Fruit fly (Drosophila melanogaster): ENCODE data around the gene Ncoa6.

DNA sequence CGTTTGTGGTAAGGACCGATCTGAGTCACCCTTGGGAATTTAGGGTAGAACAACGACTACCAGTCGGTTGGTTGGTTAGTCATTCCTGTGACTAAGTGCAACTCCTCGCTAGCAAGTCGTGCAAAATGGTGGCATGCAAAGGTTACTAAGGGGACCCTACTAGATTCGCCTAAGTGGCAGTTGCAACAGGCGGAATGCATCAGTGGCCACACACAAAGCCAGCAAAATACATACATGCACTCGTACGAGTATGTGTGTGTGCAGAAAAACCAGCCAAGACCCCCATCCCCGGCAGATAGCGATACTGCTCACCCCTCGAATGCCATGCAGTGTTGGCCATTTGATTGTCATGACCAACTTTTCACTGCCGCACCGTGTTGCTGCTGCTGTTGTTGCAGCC, 41.7 kb downstream of the Ncoa6 start:
- no peak for TF ChIP-seq gcm2 (GFP tag; optimal IDR thresholded peaks at IDR 0.05)
- TF ChIP-seq ase (GFP tag; IDR thresholded peaks at IDR 0.05) = no peak
- no peak for TF ChIP-seq Sox100B (GFP tag; optimal IDR thresholded peaks at IDR 0.05)
- no peak for TF ChIP-seq CG17568 (GFP tag; optimal IDR thresholded peaks at IDR 0.05)
- TF ChIP-seq CTCF (GFP tag; optimal IDR thresholded peaks at IDR 0.05) = no peak
- TF ChIP-seq CG6654 (GFP tag; optimal IDR thresholded peaks at IDR 0.05) = no peak
- TF ChIP-seq CG9437 (GFP tag; optimal IDR thresholded peaks at IDR 0.05) = no peak
- TF ChIP-seq dpn (GFP tag; optimal IDR thresholded peaks at IDR 0.05) = no peak
- TF ChIP-seq slou (GFP tag; optimal IDR thresholded peaks at IDR 0.05) = no peak
- TF ChIP-seq Ssrp (tag; optimal IDR thresholded peaks at IDR 0.05) = no peak
- TF ChIP-seq tin (GFP tag; optimal IDR thresholded peaks at IDR 0.05) = no peak
- TF ChIP-seq Atf-2 (GFP tag; optimal IDR thresholded peaks at IDR 0.05) = no peak

All from whole organism, embryonic.